Worm (Caenorhabditis elegans) whole organism, mixed stage, embryonic: ENCODE data around the gene Y41G9A.17.

Source experiments
- bed-3 ChIP-seq: fragments of 200-800 bp; sonication (Bioruptor generic); optimal IDR thresholded peaks from 3 replicates; lab custom pipeline; 2018; ENCODE audit warnings: mild to moderate bottlenecking, missing genetic modification characterization, moderate library complexity, missing compliant biosample characterization
- ceh-39 ChIP-seq: fragments of 150-350 bp; optimal IDR thresholded peaks from 2 replicates; lab custom pipeline; 2014; ENCODE audit warnings: missing biosample characterization, missing genetic modification characterization
- ceh-83 ChIP-seq: fragments of 200-800 bp; sonication (Bioruptor generic); optimal IDR thresholded peaks from 2 replicates; lab custom pipeline; 2018; ENCODE audit warnings: mild to moderate bottlenecking, missing genetic modification characterization, missing compliant biosample characterization
- ces-1 ChIP-seq: fragments of 150-350 bp; optimal IDR thresholded peaks from 2 replicates; lab custom pipeline; 2014; ENCODE audit warnings: missing biosample characterization, missing genetic modification reagents, missing genetic modification characterization
- drap-1 ChIP-seq: fragments of 200-800 bp; sonication (Bioruptor generic); optimal IDR thresholded peaks from 3 replicates; lab custom pipeline; 2018; ENCODE audit warnings: mild to moderate bottlenecking, missing genetic modification characterization, missing compliant biosample characterization
- elt-1 ChIP-seq: sonication (generic microtip); optimal IDR thresholded peaks from 2 replicates; lab custom pipeline; 2017; ENCODE audit warnings: missing genetic modification characterization, mild to moderate bottlenecking, missing compliant biosample characterization, antibody characterized with exemption, moderate library complexity, borderline replicate concordance; ENCODE audit not compliant: insufficient read depth
- elt-3 ChIP-seq: fragments of 150-350 bp; optimal IDR thresholded peaks from 2 replicates; lab custom pipeline; 2014; ENCODE audit warnings: missing biosample characterization, missing genetic modification characterization
- flh-1 ChIP-seq: fragments of 200-800 bp; sonication (Bioruptor generic); optimal IDR thresholded peaks from 2 replicates; lab custom pipeline; 2018; ENCODE audit warnings: mild to moderate bottlenecking, missing genetic modification characterization, moderate library complexity, missing compliant biosample characterization
- ham-2 ChIP-seq: fragments of 200-800 bp; sonication (Bioruptor generic); optimal IDR thresholded peaks from 2 replicates; lab custom pipeline; 2018; ENCODE audit warnings: mild to moderate bottlenecking, missing genetic modification characterization, missing compliant biosample characterization
- hlh-1 ChIP-seq: fragments of 150-350 bp; optimal IDR thresholded peaks from 2 replicates; lab custom pipeline; 2014; ENCODE audit warnings: missing biosample characterization, missing genetic modification reagents, missing genetic modification characterization
- lin-32 ChIP-seq: fragments of 200-800 bp; sonication (Bioruptor generic); optimal IDR thresholded peaks from 2 replicates; lab custom pipeline; 2018; ENCODE audit warnings: mild to moderate bottlenecking, missing genetic modification characterization, missing compliant biosample characterization
- lsy-2 ChIP-seq: fragments of 150-350 bp; optimal IDR thresholded peaks from 2 replicates; lab custom pipeline; 2014; ENCODE audit warnings: missing biosample characterization, missing genetic modification characterization
- mab-5 ChIP-seq: fragments of 150-350 bp; optimal IDR thresholded peaks from 2 replicates; lab custom pipeline; 2014; ENCODE audit warnings: missing biosample characterization, missing genetic modification characterization
- mep-1 ChIP-seq: fragments of 150-350 bp; optimal IDR thresholded peaks from 2 replicates; lab custom pipeline; 2017; ENCODE audit warnings: missing biosample characterization, missing genetic modification reagents, missing genetic modification characterization, inconsistent platforms
- mls-2 ChIP-seq: sonication (generic microtip); optimal IDR thresholded peaks from 2 replicates; lab custom pipeline; 2016; ENCODE audit warnings: mild to moderate bottlenecking, missing genetic modification characterization, moderate library complexity, missing compliant biosample characterization
- nhr-12 ChIP-seq: fragments of 150-350 bp; optimal IDR thresholded peaks from 2 replicates; lab custom pipeline; 2014; ENCODE audit warnings: missing biosample characterization, missing genetic modification characterization
- nhr-2 ChIP-seq: fragments of 150-350 bp; optimal IDR thresholded peaks from 2 replicates; lab custom pipeline; 2014; ENCODE audit warnings: missing biosample characterization, missing genetic modification characterization
- nhr-237 ChIP-seq: fragments of 150-350 bp; optimal IDR thresholded peaks from 2 replicates; lab custom pipeline; 2014; ENCODE audit warnings: missing biosample characterization, missing genetic modification characterization
- nhr-28 ChIP-seq: fragments of 150-350 bp; optimal IDR thresholded peaks from 2 replicates; lab custom pipeline; 2014; ENCODE audit warnings: missing biosample characterization, missing genetic modification characterization
- nhr-76 ChIP-seq: sonication (generic microtip); optimal IDR thresholded peaks from 2 replicates; lab custom pipeline; 2017; ENCODE audit warnings: missing biosample characterization, missing genetic modification characterization
- pha-4 ChIP-seq: fragments of 150-350 bp; optimal IDR thresholded peaks from 2 replicates; lab custom pipeline; 2018; ENCODE audit warnings: missing biosample characterization, missing genetic modification reagents, missing genetic modification characterization
- sem-2 ChIP-seq: fragments of 200-800 bp; sonication (Bioruptor generic); optimal IDR thresholded peaks from 2 replicates; lab custom pipeline; 2018; ENCODE audit warnings: mild to moderate bottlenecking, missing genetic modification characterization, missing compliant biosample characterization
- snpc-4 ChIP-seq: fragments of 150-350 bp; optimal IDR thresholded peaks from 2 replicates; lab custom pipeline; 2014; ENCODE audit warnings: missing biosample characterization, missing genetic modification characterization
- sptf-1 ChIP-seq: sonication (generic microtip); optimal IDR thresholded peaks from 2 replicates; lab custom pipeline; 2017; ENCODE audit warnings: mild to moderate bottlenecking, missing genetic modification characterization, moderate library complexity, missing compliant biosample characterization
- tbx-8 ChIP-seq: fragments of 200-800 bp; sonication (Bioruptor generic); optimal IDR thresholded peaks from 2 replicates; lab custom pipeline; 2018; ENCODE audit warnings: mild to moderate bottlenecking, missing genetic modification characterization, moderate library complexity, missing compliant biosample characterization
- unc-120 ChIP-seq: sonication (generic microtip); optimal IDR thresholded peaks from 2 replicates; lab custom pipeline; 2017; ENCODE audit warnings: missing genetic modification characterization, missing compliant biosample characterization; ENCODE audit not compliant: poor library complexity, severe bottlenecking
- unc-39 ChIP-seq: fragments of 150-350 bp; optimal IDR thresholded peaks from 2 replicates; lab custom pipeline; 2014; ENCODE audit warnings: missing biosample characterization, missing genetic modification characterization
- unc-62 ChIP-seq: fragments of 150-350 bp; optimal IDR thresholded peaks from 2 replicates; lab custom pipeline; 2014; ENCODE audit warnings: missing biosample characterization, missing genetic modification reagents, missing genetic modification characterization
- zip-8 ChIP-seq: fragments of 150-350 bp; optimal IDR thresholded peaks from 2 replicates; lab custom pipeline; 2014; ENCODE audit warnings: missing biosample characterization, missing genetic modification characterization
- ztf-11 ChIP-seq: fragments of 150-350 bp; optimal IDR thresholded peaks from 2 replicates; lab custom pipeline; 2014; ENCODE audit warnings: missing biosample characterization, missing genetic modification characterization

Gene Y41G9A.17

ce11 chrX:2999652-3000051 is at the start of gene Y41G9A.17:
Gene Y41G9A.17 (minus strand): TSS chrX:2999752.
- TF ChIP-seq ham-2 (GFP tag; lab: Kevin White, UChicago) (no peak), nhr-76 (tag; lab: Kevin White, UChicago) (no peak), elt-3 (tag; lab: Kevin White, UChicago) (no peak), mep-1 (no peak), nhr-2 (tag; lab: Kevin White, UChicago) (no peak), bed-3 (GFP tag; lab: Kevin White, UChicago) (no peak)

- TF ChIP-seq unc-62 (peak; percentile 36), ztf-11 (tag; lab: Kevin White, UChicago) (no peak), tbx-8 (GFP tag; lab: Kevin White, UChicago) (no peak), lin-32 (GFP tag; lab: Kevin White, UChicago) (no peak), flh-1 (GFP tag; lab: Kevin White, UChicago) (no peak), mab-5 (no peak), nhr-76 (tag; lab: Kevin White, UChicago) (no peak), ces-1 (GFP tag; lab: Kevin White, UChicago) (peak; percentile 85), mep-1 (no peak), nhr-2 (tag; lab: Kevin White, UChicago) (no peak), nhr-12 (tag; lab: Kevin White, UChicago) (no peak), ceh-39 (tag; lab: Kevin White, UChicago) (no peak), elt-3 (tag; lab: Kevin White, UChicago) (no peak)
Measured at ce11 chrX:3049233-3049632, 49.7 kb upstream of the Y41G9A.17 start.

ce11 chrX:3048696-3049095 is 49.1 kb upstream of the Y41G9A.17 start:
- no peak for TF ChIP-seq nhr-237 (tag; lab: Kevin White, UChicago)

- TF ChIP-seq mep-1 (no peak), ceh-83 (GFP tag; lab: Kevin White, UChicago) (no peak), nhr-28 (tag; lab: Kevin White, UChicago) (no peak), lin-32 (GFP tag; lab: Kevin White, UChicago) (no peak), ces-1 (GFP tag; lab: Kevin White, UChicago) (no peak)
Measured at ce11 chrX:3047224-3047623, 47.7 kb upstream of the Y41G9A.17 start.

- TF ChIP-seq ceh-39 (tag; lab: Kevin White, UChicago) (no peak), bed-3 (GFP tag; lab: Kevin White, UChicago) (no peak), drap-1 (GFP tag; lab: Kevin White, UChicago) (no peak), unc-39 (tag; lab: Kevin White, UChicago) (no peak), nhr-76 (tag; lab: Kevin White, UChicago) (no peak), mls-2 (tag; lab: Kevin White, UChicago) (no peak), elt-3 (tag; lab: Kevin White, UChicago) (no peak), nhr-237 (tag; lab: Kevin White, UChicago) (no peak), snpc-4 (tag; lab: Kevin White, UChicago) (no peak), sptf-1 (tag; lab: Kevin White, UChicago) (no peak), unc-62 (no peak), nhr-2 (tag; lab: Kevin White, UChicago) (no peak), tbx-8 (GFP tag; lab: Kevin White, UChicago) (no peak)
- TF ChIP-seq, all 35 proteins: peak for 0
Measured at ce11 chrX:3045466-3045865, 45.9 kb upstream of the Y41G9A.17 start, which contains the start of gene cnnm-3. Gene cnnm-3 (minus strand): TSS chrX:3045847.

ce11 chrX:3040609-3041008 is 41.1 kb upstream of the Y41G9A.17 start:
- TF ChIP-seq unc-62 = no peak
- TF ChIP-seq sem-2 (GFP tag; lab: Kevin White, UChicago) = no peak
- TF ChIP-seq hlh-1 (tag; lab: Kevin White, UChicago) = no peak
- no peak for TF ChIP-seq flh-1 (GFP tag; lab: Kevin White, UChicago)
- TF ChIP-seq sptf-1 (tag; lab: Kevin White, UChicago) = peak; percentile 43
- peak; percentile 3 for TF ChIP-seq unc-120
- no peak for TF ChIP-seq lsy-2 (tag; lab: Kevin White, UChicago)
- no peak for TF ChIP-seq pha-4
- no peak for TF ChIP-seq elt-1
- no peak for TF ChIP-seq zip-8
- no peak for TF ChIP-seq drap-1 (GFP tag; lab: Kevin White, UChicago)
- TF ChIP-seq, all 35 proteins: peak for 2
